Worm (Caenorhabditis elegans): ENCODE measurements around the gene srh-145.

DNA sequence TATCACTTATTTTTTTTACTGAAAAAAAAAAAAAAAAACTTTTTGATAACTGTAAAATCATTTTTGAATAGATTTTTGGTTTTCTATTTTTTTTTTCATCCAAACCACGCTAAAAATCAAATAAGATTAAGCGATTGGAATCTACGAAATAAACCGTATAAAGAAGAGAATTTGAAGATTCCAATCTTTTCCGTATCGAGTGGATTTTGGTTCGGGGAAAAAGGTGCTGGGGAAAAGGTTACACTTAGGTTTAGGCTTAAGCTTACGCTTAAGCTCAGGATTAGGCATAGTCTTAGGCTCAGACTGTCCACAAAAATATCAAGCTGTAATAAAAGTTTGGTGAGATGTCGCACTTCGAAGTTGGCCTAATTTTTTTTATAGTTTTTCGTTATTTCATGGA is 14.8 kb upstream of the srh-145 start, which contains the start of gene F13A7.12:
- TF ChIP-seq M03D4.4 (tag; optimal IDR thresholded peaks at IDR 0.05) (no peak), mab-5 (tag; optimal IDR thresholded peaks at IDR 0.05) (no peak), blmp-1 (tag; optimal IDR thresholded peaks at IDR 0.05) (no peak), nhr-12 (tag; optimal IDR thresholded peaks at IDR 0.05) (no peak)

All from whole organism, mixed stage, embryonic.